Fruit fly (Drosophila melanogaster): ENCODE data around the gene RpL10Aa.

Gene RpL10Aa

DNA sequence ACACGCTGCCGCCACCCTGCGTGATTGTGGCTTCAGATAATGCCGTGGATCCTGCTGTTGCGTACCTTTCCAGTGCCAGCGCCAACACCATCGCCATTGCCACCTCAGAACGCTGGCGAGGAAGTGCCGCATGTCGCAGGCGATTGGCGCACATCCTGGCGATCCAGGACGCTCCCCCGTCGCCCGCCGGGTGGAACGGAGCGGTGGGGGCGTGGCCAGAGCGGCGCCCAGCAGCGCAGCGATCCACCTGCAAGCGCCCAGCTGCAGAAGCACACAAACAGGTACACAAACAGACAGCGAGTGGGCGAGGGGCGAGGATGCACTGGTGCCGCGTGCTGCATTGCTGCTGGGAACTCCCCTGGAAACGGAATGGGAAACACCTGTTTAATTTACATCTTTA lies 20.0 kb downstream of the RpL10Aa start (continued):
- TF ChIP-seq CG14667 (GFP tag; IDR thresholded peaks at IDR 0.05) (0 out of 2 replicates have a peak, but pooled peaks have one; percentile 12), Gsc (GFP tag; IDR thresholded peaks at IDR 0.05) (0 out of 2 replicates have a peak, but pooled peaks have one; percentile 27), CG14014 (GFP tag; IDR thresholded peaks at IDR 0.05) (no peak), ewg (GFP tag; optimal IDR thresholded peaks at IDR 0.05) (no peak)

DNA sequence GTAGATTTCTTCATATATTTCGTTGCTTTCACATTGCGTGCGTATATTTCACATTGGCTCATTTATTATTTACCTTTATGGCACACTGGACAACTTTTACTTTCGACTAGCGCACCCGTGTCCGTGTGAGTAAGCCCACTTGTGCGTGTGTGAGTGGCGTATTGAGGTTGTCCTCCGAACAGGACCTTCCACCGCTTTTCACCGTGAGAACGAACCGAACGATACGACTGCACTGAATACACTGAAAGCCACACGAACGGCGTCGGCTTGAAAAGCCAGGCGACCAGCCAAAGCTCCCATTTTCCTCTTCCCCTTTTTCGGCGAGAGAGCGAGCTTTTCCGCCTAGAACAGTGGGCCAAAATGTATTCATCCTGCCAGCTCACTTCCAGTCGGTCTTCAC lies 39.8 kb downstream of the RpL10Aa start, which contains the start of gene dpr9:
dpr9 (minus strand) TSS at position 244 of the 400 bp plus-strand sequence.
- TF ChIP-seq Ada2b (GFP tag; IDR thresholded peaks at IDR 0.05) (no peak), Xrp1 (GFP tag; IDR thresholded peaks at IDR 0.05) (no peak), Jarid2 (GFP tag; optimal IDR thresholded peaks at IDR 0.05) (peak; percentile 67), wor (GFP tag; IDR thresholded peaks at IDR 0.05) (no peak), CG2129 (GFP tag; IDR thresholded peaks at IDR 0.05; ENCODE audit: partially characterized antibody) (no peak), inv (GFP tag; IDR thresholded peaks at IDR 0.05; ENCODE audit: partially characterized antibody) (no peak), Abd-B (GFP tag; optimal IDR thresholded peaks at IDR 0.05) (no peak), chm (GFP tag; IDR thresholded peaks at IDR 0.05) (peak; percentile 52; the same call in 1 of the 2 replicates), CG9932 (GFP tag; IDR thresholded peaks at IDR 0.05) (no peak), CG33213 (GFP tag; optimal IDR thresholded peaks at IDR 0.05) (no peak), dysf (GFP tag; IDR thresholded peaks at IDR 0.05) (no peak), Ets65A (GFP tag) (peak; percentile 11), gcm2 (GFP tag; optimal IDR thresholded peaks at IDR 0.05) (no peak), Rfx (GFP tag; IDR thresholded peaks at IDR 0.05) (peak; percentile 28), CTCF (GFP tag; optimal IDR thresholded peaks at IDR 0.05) (peak; percentile 20), pita (GFP tag; optimal IDR thresholded peaks at IDR 0.05) (no peak), tin (GFP tag; optimal IDR thresholded peaks at IDR 0.05) (no peak), CG10462 (GFP tag; optimal IDR thresholded peaks at IDR 0.05) (no peak), CG6175 (GFP tag; IDR thresholded peaks at IDR 0.05) (no peak), pho (GFP tag; optimal IDR thresholded peaks at IDR 0.05) (no peak), ara (GFP tag; IDR thresholded peaks at IDR 0.05) (no peak), CG11247 (GFP tag; IDR thresholded peaks at IDR 0.05) (0 out of 2 replicates have a peak, but pooled peaks have one; percentile 18), CG3163 (GFP tag; optimal IDR thresholded peaks at IDR 0.05) (no peak), Sin3A (optimal IDR thresholded peaks at IDR 0.05) (no peak), Fer3 (tag; optimal IDR thresholded peaks at IDR 0.05) (no peak), CG13287 (GFP tag; IDR thresholded peaks at IDR 0.05; ENCODE audit: partially characterized antibody) (peak; percentile 12; the same call in 1 of the 2 replicates), chinmo (GFP tag; IDR thresholded peaks at IDR 0.05; ENCODE audit: partially characterized antibody) (0 out of 4 replicates have a peak, but pooled peaks have one; percentile 54), Elba2 (GFP tag; optimal IDR thresholded peaks at IDR 0.05) (no peak), CG17802 (tag; optimal IDR thresholded peaks at IDR 0.05) (no peak), Dad (GFP tag; optimal IDR thresholded peaks at IDR 0.05) (no peak), slp2 (GFP tag; optimal IDR thresholded peaks at IDR 0.05) (no peak), Oaz (GFP tag; IDR thresholded peaks at IDR 0.05) (no peak), Hmr (GFP tag; optimal IDR thresholded peaks at IDR 0.05) (peak; percentile 2), lmd (GFP tag; IDR thresholded peaks at IDR 0.05) (no peak), danr (GFP tag; IDR thresholded peaks at IDR 0.05) (no peak), seq (GFP tag; IDR thresholded peaks at IDR 0.05) (no peak), CG2712 (tag; optimal IDR thresholded peaks at IDR 0.05) (no peak), CG13775 (GFP tag; optimal IDR thresholded peaks at IDR 0.05) (no peak), CG10147 (GFP tag; optimal IDR thresholded peaks at IDR 0.05) (no peak), abd-A (tag; optimal IDR thresholded peaks at IDR 0.05) (peak; percentile 37), Bgb (GFP tag; IDR thresholded peaks at IDR 0.05; ENCODE audit: partially characterized antibody) (peak; percentile 19; the same call in 1 of the 2 replicates), Deaf1 (tag; optimal IDR thresholded peaks at IDR 0.05) (peak; percentile 91), bbx (GFP tag; IDR thresholded peaks at IDR 0.05; ENCODE audit: partially characterized antibody) (no peak), GATAe (GFP tag; conservative IDR thresholded peaks at IDR 0.05) (no peak), MBD-R2 (GFP tag; IDR thresholded peaks at IDR 0.05) (no peak), Trl (optimal IDR thresholded peaks at IDR 0.05) (peak in 1 of 2 experiments; percentile 25), Trl (GFP tag; optimal IDR thresholded peaks at IDR 0.05) (no peak), sqz (GFP tag; optimal IDR thresholded peaks at IDR 0.05) (no peak)
